Worm (Caenorhabditis elegans): ENCODE data around the gene srbc-9.

- TF ChIP-seq ama-1 (optimal IDR thresholded peaks at IDR 0.05) (no peak), flt-1 (GFP tag; IDR thresholded peaks at IDR 0.05) (no peak), tbx-11 (GFP tag; IDR thresholded peaks at IDR 0.05) (no peak), hnd-1 (tag; optimal IDR thresholded peaks at IDR 0.05) (no peak), ets-7 (tag; optimal IDR thresholded peaks at IDR 0.05) (no peak), scrt-1 (GFP tag; IDR thresholded peaks at IDR 0.05) (no peak), B0310.2 (tag; optimal IDR thresholded peaks at IDR 0.05) (no peak)
These were observed 40.9 kb downstream of the srbc-9 start, which contains the start of gene try-12 for ce11 chrV:7449303-7449827.
